Worm (Caenorhabditis elegans) whole organism, L1 larva: Measurements from ENCODE around the gene glr-4.

Experiments used
- C34B4.2 ChIP-seq: sonication (generic microtip); optimal IDR thresholded peaks from 2 replicates; lab custom pipeline; 2017; ENCODE audit warnings: mild to moderate bottlenecking, missing genetic modification characterization, missing compliant biosample characterization
- F16B12.6 ChIP-seq: fragments of 150-350 bp; optimal IDR thresholded peaks from 2 replicates; lab custom pipeline; 2014; ENCODE audit warnings: missing biosample characterization, missing genetic modification characterization
- alr-1 ChIP-seq: fragments of 200-800 bp; sonication (Bioruptor generic); optimal IDR thresholded peaks from 2 replicates; lab custom pipeline; 2018; ENCODE audit warnings: borderline replicate concordance, mild to moderate bottlenecking, missing genetic modification characterization, missing compliant biosample characterization
- aly-2 ChIP-seq: fragments of 150-350 bp; optimal IDR thresholded peaks from 2 replicates; lab custom pipeline; 2014; ENCODE audit warnings: missing biosample characterization, missing genetic modification characterization
- ama-1 ChIP-seq: fragments of 150-350 bp; optimal IDR thresholded peaks from 2 replicates; lab custom pipeline; 2014
- blmp-1 ChIP-seq: fragments of 150-350 bp; optimal IDR thresholded peaks from 2 replicates; lab custom pipeline; 2014; ENCODE audit warnings: missing biosample characterization, missing genetic modification characterization
- ceh-88 ChIP-seq: fragments of 200-800 bp; sonication (Bioruptor generic); IDR thresholded peaks from 2 replicates; pipeline ENCODE4 v1.3.6; 2022; ENCODE audit warnings: missing genetic modification characterization, missing compliant biosample characterization
- ceh-90 ChIP-seq: sonication (generic microtip); optimal IDR thresholded peaks from 2 replicates; lab custom pipeline; 2016; ENCODE audit warnings: missing genetic modification characterization, missing compliant biosample characterization
- ces-1 ChIP-seq: fragments of 150-350 bp; optimal IDR thresholded peaks from 2 replicates; lab custom pipeline; 2014; ENCODE audit warnings: missing biosample characterization, missing genetic modification reagents, missing genetic modification characterization
- dpl-1 ChIP-seq, 3 experiments: fragments of 150-350 bp in 2 of 3; sonication (generic microtip) in 1 of 3; optimal IDR thresholded peaks; 2 replicates each; lab custom pipeline; 2014 to 2017; ENCODE audit warnings: missing biosample characterization in 3 of 3, missing genetic modification characterization in 3 of 3, missing genetic modification reagents in 3 of 3
- efl-3 ChIP-seq: fragments of 200-800 bp; sonication (Bioruptor generic); optimal IDR thresholded peaks from 2 replicates; lab custom pipeline; 2018; ENCODE audit warnings: mild to moderate bottlenecking, missing genetic modification characterization, missing compliant biosample characterization
- egl-13 ChIP-seq: sonication (generic microtip); optimal IDR thresholded peaks from 2 replicates; lab custom pipeline; 2016; ENCODE audit warnings: missing genotype, missing genetic modification reagents, missing genetic modification characterization, missing compliant biosample characterization
- egl-27 ChIP-seq, 2 experiments: fragments of 150-350 bp in 1 of 2; sonication (generic microtip); optimal IDR thresholded peaks; 3 replicates each; lab custom pipeline; 2017 to 2018; ENCODE audit warnings: missing biosample characterization in 2 of 2, missing genetic modification characterization in 2 of 2, missing genetic modification reagents in 2 of 2
- elt-2 ChIP-seq: sonication (generic microtip); optimal IDR thresholded peaks from 2 replicates; lab custom pipeline; 2016; ENCODE audit warnings: missing genetic modification characterization, mild to moderate bottlenecking, inconsistent platforms, missing compliant biosample characterization, missing genetic modification reagents
- elt-3 ChIP-seq, 6 experiments: fragments of 150-350 bp in 1 of 6; sonication (generic microtip); optimal IDR thresholded peaks; 2 replicates each; lab custom pipeline; 2017 to 2018; ENCODE audit warnings: missing biosample characterization in 6 of 6, missing genetic modification characterization in 6 of 6, inconsistent platforms in 1 of 6
- fos-1 ChIP-seq: fragments of 150-350 bp; optimal IDR thresholded peaks from 2 replicates; lab custom pipeline; 2014; ENCODE audit warnings: missing biosample characterization, missing genetic modification characterization
- grh-1 ChIP-seq: fragments of 200-800 bp; sonication (Bioruptor generic); IDR thresholded peaks from 2 replicates; pipeline ENCODE4 v1.3.6; 2022; ENCODE audit warnings: missing genetic modification reagents, missing genetic modification characterization, missing compliant biosample characterization
- hlh-17 ChIP-seq: fragments of 200-800 bp; sonication (Bioruptor generic); optimal IDR thresholded peaks from 2 replicates; lab custom pipeline; 2018; ENCODE audit warnings: missing genetic modification characterization, mild to moderate bottlenecking, missing compliant biosample characterization, moderate library complexity, borderline replicate concordance
- hlh-4 ChIP-seq: sonication (generic microtip); optimal IDR thresholded peaks from 2 replicates; lab custom pipeline; 2016; ENCODE audit warnings: mild to moderate bottlenecking, missing genetic modification characterization, missing compliant biosample characterization
- isw-1 ChIP-seq: fragments of 200-800 bp; sonication (Bioruptor generic); IDR thresholded peaks from 2 replicates; pipeline ENCODE4 v1.3.6; 2022; ENCODE audit warnings: missing genetic modification characterization, missing compliant biosample characterization
- jun-1 ChIP-seq: fragments of 150-350 bp; optimal IDR thresholded peaks from 2 replicates; lab custom pipeline; 2014; ENCODE audit warnings: missing biosample characterization, missing genetic modification reagents, missing genetic modification characterization
- lin-14 ChIP-seq: fragments of 200-800 bp; sonication (Bioruptor generic); optimal IDR thresholded peaks from 2 replicates; lab custom pipeline; 2018; ENCODE audit warnings: mild to moderate bottlenecking, missing genetic modification characterization, moderate library complexity, missing compliant biosample characterization
- lin-15B ChIP-seq: fragments of 150-350 bp; sonication (generic microtip); optimal IDR thresholded peaks from 3 replicates; lab custom pipeline; 2014; ENCODE audit warnings: missing biosample characterization, missing genetic modification characterization
- lin-39 ChIP-seq: fragments of 150-350 bp; optimal IDR thresholded peaks from 2 replicates; lab custom pipeline; 2014; ENCODE audit warnings: missing biosample characterization, missing genetic modification reagents, missing genetic modification characterization
- lir-3 ChIP-seq: sonication (generic microtip); optimal IDR thresholded peaks from 2 replicates; lab custom pipeline; 2016; ENCODE audit warnings: mild to moderate bottlenecking, missing genetic modification characterization, moderate library complexity, missing compliant biosample characterization; ENCODE audit not compliant: poor library complexity
- lsy-2 ChIP-seq, 2 experiments: fragments of 150-350 bp; optimal IDR thresholded peaks; 2 replicates each; lab custom pipeline; 2014; ENCODE audit warnings: missing biosample characterization in 2 of 2, missing genetic modification characterization in 2 of 2
- mab-9 ChIP-seq: fragments of 200-800 bp; sonication (Bioruptor generic); IDR thresholded peaks from 2 replicates; pipeline ENCODE4 v1.3.6; 2022; ENCODE audit warnings: missing genetic modification reagents, missing genetic modification characterization, missing compliant biosample characterization
- mdl-1 ChIP-seq, 2 experiments: fragments of 150-350 bp; optimal IDR thresholded peaks; 2 replicates each; lab custom pipeline; 2014 to 2017; ENCODE audit warnings: missing biosample characterization in 2 of 2, missing genetic modification characterization in 2 of 2, inconsistent platforms in 1 of 2
- mep-1 ChIP-seq: fragments of 150-350 bp; optimal IDR thresholded peaks from 2 replicates; lab custom pipeline; 2014; ENCODE audit warnings: missing biosample characterization, missing genetic modification characterization
- nhr-19 ChIP-seq: fragments of 200-800 bp; sonication (Bioruptor generic); conservative IDR thresholded peaks from 2 replicates; pipeline ENCODE4 v1.3.6; 2022; ENCODE audit warnings: missing genetic modification characterization, missing compliant biosample characterization
- nhr-20 ChIP-seq: sonication (generic microtip); optimal IDR thresholded peaks from 2 replicates; lab custom pipeline; 2016; ENCODE audit warnings: mild to moderate bottlenecking, missing genetic modification characterization, missing compliant biosample characterization
- nhr-237 ChIP-seq: fragments of 150-350 bp; optimal IDR thresholded peaks from 2 replicates; lab custom pipeline; 2014; ENCODE audit warnings: missing biosample characterization, missing genetic modification characterization
- nhr-47 ChIP-seq: sonication (generic microtip); optimal IDR thresholded peaks from 2 replicates; lab custom pipeline; 2016; ENCODE audit warnings: mild to moderate bottlenecking, missing genetic modification characterization, moderate library complexity, missing compliant biosample characterization
- nhr-71 ChIP-seq: sonication (generic microtip); optimal IDR thresholded peaks from 2 replicates; lab custom pipeline; 2016; ENCODE audit warnings: mild to moderate bottlenecking, missing genetic modification characterization, moderate library complexity, missing compliant biosample characterization
- nhr-76 ChIP-seq: sonication (generic microtip); optimal IDR thresholded peaks from 2 replicates; lab custom pipeline; 2017; ENCODE audit warnings: missing biosample characterization, missing genetic modification characterization
- nhr-85 ChIP-seq: sonication (generic microtip); peaks from one replicate; lab custom pipeline; 2016; ENCODE audit warnings: missing genetic modification characterization, inconsistent platforms, missing compliant biosample characterization
- pag-3 ChIP-seq: sonication (generic microtip); optimal IDR thresholded peaks from 2 replicates; lab custom pipeline; 2017; ENCODE audit warnings: missing genetic modification characterization, mild to moderate bottlenecking, missing compliant biosample characterization, antibody characterized with exemption, borderline replicate concordance; ENCODE audit not compliant: insufficient read depth
- pax-3 ChIP-seq: fragments of 200-800 bp; sonication (Bioruptor generic); optimal IDR thresholded peaks from 2 replicates; lab custom pipeline; 2018; ENCODE audit warnings: mild to moderate bottlenecking, missing genetic modification characterization, moderate library complexity, missing compliant biosample characterization
- pqm-1 ChIP-seq: sonication (generic microtip); optimal IDR thresholded peaks from 3 replicates; lab custom pipeline; 2017; ENCODE audit warnings: missing biosample characterization, missing genetic modification characterization
- rnt-1 ChIP-seq: sonication (generic microtip); optimal IDR thresholded peaks from 2 replicates; lab custom pipeline; 2016; ENCODE audit warnings: mild to moderate bottlenecking, missing genetic modification characterization, moderate library complexity, missing compliant biosample characterization
- skn-1 ChIP-seq: fragments of 150-350 bp; optimal IDR thresholded peaks from 2 replicates; lab custom pipeline; 2014; ENCODE audit warnings: missing biosample characterization, missing genetic modification characterization
- snu-23 ChIP-seq: sonication (generic microtip); optimal IDR thresholded peaks from 2 replicates; lab custom pipeline; 2016; ENCODE audit warnings: missing genetic modification characterization, missing compliant biosample characterization
- sox-4 ChIP-seq: sonication (generic microtip); optimal IDR thresholded peaks from 2 replicates; lab custom pipeline; 2016; ENCODE audit warnings: missing genetic modification characterization, missing compliant biosample characterization
- sptf-1 ChIP-seq: fragments of 150-350 bp; optimal IDR thresholded peaks from 2 replicates; lab custom pipeline; 2014; ENCODE audit warnings: missing biosample characterization, missing genetic modification characterization
- sup-37 ChIP-seq: fragments of 200-800 bp; sonication (Bioruptor generic); optimal IDR thresholded peaks from 2 replicates; lab custom pipeline; 2018; ENCODE audit warnings: mild to moderate bottlenecking, missing genetic modification characterization, missing compliant biosample characterization
- swsn-7 ChIP-seq: sonication (generic microtip); optimal IDR thresholded peaks from 2 replicates; lab custom pipeline; 2016; ENCODE audit warnings: missing genetic modification characterization, missing compliant biosample characterization
- tbx-2 ChIP-seq: sonication (generic microtip); optimal IDR thresholded peaks from 2 replicates; lab custom pipeline; 2016; ENCODE audit warnings: missing genetic modification characterization, missing compliant biosample characterization
- tlp-1 ChIP-seq: fragments of 150-350 bp; optimal IDR thresholded peaks from 2 replicates; lab custom pipeline; 2014; ENCODE audit warnings: missing biosample characterization, missing genetic modification characterization
- unc-62 ChIP-seq: fragments of 150-350 bp; optimal IDR thresholded peaks from 2 replicates; lab custom pipeline; 2014; ENCODE audit warnings: missing biosample characterization, missing genetic modification reagents, missing genetic modification characterization
- unc-86 ChIP-seq: sonication (generic microtip); optimal IDR thresholded peaks from 2 replicates; lab custom pipeline; 2016; ENCODE audit warnings: missing genetic modification characterization, missing compliant biosample characterization
- vab-15 ChIP-seq: sonication (generic microtip); optimal IDR thresholded peaks from 2 replicates; lab custom pipeline; 2017; ENCODE audit warnings: missing genotype, mild to moderate bottlenecking, missing genetic modification characterization, missing compliant biosample characterization
- zip-4 ChIP-seq: fragments of 200-800 bp; sonication (Bioruptor generic); optimal IDR thresholded peaks from 2 replicates; lab custom pipeline; 2018; ENCODE audit warnings: mild to moderate bottlenecking, missing genetic modification characterization, moderate library complexity, missing compliant biosample characterization
- ztf-11 ChIP-seq, 2 experiments: sonication (generic microtip); optimal IDR thresholded peaks; 2 replicates each; lab custom pipeline; 2016 to 2017; ENCODE audit warnings: missing genetic modification characterization in 2 of 2, missing biosample characterization in 1 of 2, missing compliant biosample characterization in 1 of 2

glr-4 gene

ce11 chrII:7756810-7757209 is 37.3 kb downstream of the glr-4 start:
- TF ChIP-seq elt-3 (tag; optimal IDR thresholded peaks at IDR 0.05; lab: Kevin White, UChicago) (peak in 3 of 6 experiments; percentile 12 to 67 (median 62)), skn-1 (peak; percentile 8), nhr-85 (tag; lab: Kevin White, UChicago) (peak; percentile 88), swsn-7 (peak; percentile 37), fos-1 (no peak), C34B4.2 (tag; lab: Kevin White, UChicago) (no peak), lsy-2 (tag; optimal IDR thresholded peaks at IDR 0.05; lab: Kevin White, UChicago) (peak; percentile 27 to 56), sptf-1 (no peak), lin-14 (GFP tag; lab: Kevin White, UChicago) (peak; percentile 66), ama-1 (lab: Kevin White, UChicago) (peak; percentile 55), tlp-1 (tag; lab: Kevin White, UChicago) (no peak), lin-15B (no peak), ztf-11 (tag; optimal IDR thresholded peaks at IDR 0.05; lab: Kevin White, UChicago) (no peak), ceh-90 (tag; lab: Kevin White, UChicago) (no peak), isw-1 (no peak), ceh-88 (GFP tag; lab: Robert Waterston, UW) (no peak), unc-62 (GFP tag; lab: Kevin White, UChicago) (no peak), mab-9 (GFP tag; lab: Robert Waterston, UW) (peak; percentile 14; the same call in 1 of the 2 replicates), pag-3 (tag; lab: Kevin White, UChicago) (no peak), nhr-47 (tag; lab: Kevin White, UChicago) (peak; percentile 66), tbx-2 (tag; lab: Kevin White, UChicago) (peak; percentile 48), nhr-20 (peak; percentile 72), hlh-17 (GFP tag; lab: Kevin White, UChicago) (no peak), jun-1 (no peak), alr-1 (tag; lab: Kevin White, UChicago) (no peak), sup-37 (GFP tag; lab: Kevin White, UChicago) (no peak), sox-4 (tag; lab: Kevin White, UChicago) (no peak), blmp-1 (tag; lab: Kevin White, UChicago) (peak; percentile 28), ces-1 (GFP tag; lab: Kevin White, UChicago) (no peak), nhr-19 (GFP tag; lab: Robert Waterston, UW) (peak; percentile 97), lir-3 (peak; percentile 53), mep-1 (peak; percentile 61), nhr-76 (no peak), pqm-1 (no peak), vab-15 (no peak), grh-1 (GFP tag; lab: Robert Waterston, UW) (peak; percentile 37; the same call in 1 of the 2 replicates), snu-23 (peak; percentile 84), mdl-1 (tag; optimal IDR thresholded peaks at IDR 0.05; lab: Kevin White, UChicago) (peak in 1 of 2 experiments; percentile 59), elt-2 (peak; percentile 46), hlh-4 (tag; lab: Kevin White, UChicago) (no peak), unc-86 (tag; lab: Kevin White, UChicago) (no peak), aly-2 (tag; lab: Kevin White, UChicago) (peak; percentile 56), egl-27 (tag; optimal IDR thresholded peaks at IDR 0.05; lab: Kevin White, UChicago) (no peak), F16B12.6 (tag; lab: Kevin White, UChicago) (no peak), zip-4 (no peak), rnt-1 (tag; lab: Kevin White, UChicago) (peak; percentile 76), nhr-71 (tag; lab: Kevin White, UChicago) (peak; percentile 83), egl-13 (no peak), dpl-1 (GFP tag; optimal IDR thresholded peaks at IDR 0.05; lab: Kevin White, UChicago) (peak; percentile 21 to 36 (median 25)), nhr-237 (tag; lab: Kevin White, UChicago) (no peak), pax-3 (tag; lab: Kevin White, UChicago) (no peak), efl-3 (GFP tag; lab: Kevin White, UChicago) (no peak), lin-39 (no peak)
